Fruit fly (Drosophila melanogaster): ENCODE results near the gene robo2.

Gene robo2

DNA sequence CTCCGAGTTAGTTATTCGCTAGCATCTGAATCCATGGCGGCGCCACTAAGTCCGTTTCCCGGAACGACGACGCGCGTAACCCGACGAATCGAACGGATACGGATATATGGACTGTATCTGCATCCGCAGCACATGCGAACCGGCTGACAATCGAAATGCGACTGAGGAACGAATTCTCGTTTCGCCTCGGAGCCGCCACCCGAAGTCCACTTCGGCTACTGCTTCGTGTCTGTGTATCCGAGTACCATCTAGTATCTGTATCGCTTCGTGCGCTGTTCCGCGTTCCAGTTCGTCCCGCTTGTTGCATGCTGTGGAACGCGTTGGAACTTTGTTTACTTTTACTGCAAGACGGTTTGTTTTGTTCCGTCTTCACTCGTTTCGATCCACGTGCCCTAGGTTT lies at the start of gene robo2 (continued):
- TF ChIP-seq CG3163 (GFP tag; optimal IDR thresholded peaks at IDR 0.05) (no peak), Atf3 (GFP tag; optimal IDR thresholded peaks at IDR 0.05) (no peak), CG4360 (GFP tag; IDR thresholded peaks at IDR 0.05) (peak; percentile 70), CG15269 (tag; optimal IDR thresholded peaks at IDR 0.05) (peak; percentile 51), CG3726 (GFP tag; IDR thresholded peaks at IDR 0.05) (no peak), twi (tag; optimal IDR thresholded peaks at IDR 0.05) (peak; percentile 38), bsh (GFP tag; optimal IDR thresholded peaks at IDR 0.05) (peak; percentile 46 to 64), Side (GFP tag; optimal IDR thresholded peaks at IDR 0.05) (peak; percentile 9), sna (GFP tag; IDR thresholded peaks at IDR 0.05; ENCODE audit: partially characterized antibody) (no peak), CG7987 (GFP tag; optimal IDR thresholded peaks at IDR 0.05) (peak; percentile 67), Ets65A (GFP tag) (no peak), trh (GFP tag; optimal IDR thresholded peaks at IDR 0.05) (no peak), lab (GFP tag; optimal IDR thresholded peaks at IDR 0.05) (peak; percentile 82), Six4 (GFP tag; optimal IDR thresholded peaks at IDR 0.05) (no peak), CG1233 (GFP tag; optimal IDR thresholded peaks at IDR 0.05) (peak; percentile 51), Scr (GFP tag; IDR thresholded peaks at IDR 0.05; ENCODE audit: partially characterized antibody) (peak; percentile 33; the same call in 1 of the 2 replicates), Lpt (GFP tag; optimal IDR thresholded peaks at IDR 0.05) (no peak), Hsf (GFP tag; optimal IDR thresholded peaks at IDR 0.05) (no peak), Optix (GFP tag; IDR thresholded peaks at IDR 0.05) (0 out of 3 replicates have a peak, but pooled peaks have one; percentile 9), CG13894 (tag; optimal IDR thresholded peaks at IDR 0.05) (peak; percentile 86), CG10959 (GFP tag; IDR thresholded peaks at IDR 0.05) (no peak), odd (GFP tag; optimal IDR thresholded peaks at IDR 0.05) (peak; percentile 36), phol (tag; optimal IDR thresholded peaks at IDR 0.05) (no peak), CG11398 (GFP tag; optimal IDR thresholded peaks at IDR 0.05) (peak; percentile 67), Vsx1 (GFP tag; optimal IDR thresholded peaks at IDR 0.05) (peak; percentile 7), CG6854 (GFP tag; optimal IDR thresholded peaks at IDR 0.05) (peak; percentile 55), Poxn (GFP tag; IDR thresholded peaks at IDR 0.05) (no peak), otp (GFP tag; IDR thresholded peaks at IDR 0.05) (peak; percentile 62; the same call in 1 of the 3 replicates), cwo (GFP tag; optimal IDR thresholded peaks at IDR 0.05) (peak; percentile 9), CG4328 (GFP tag; optimal IDR thresholded peaks at IDR 0.05) (no peak), sqz (GFP tag; optimal IDR thresholded peaks at IDR 0.05) (no peak), CG32767 (GFP tag; IDR thresholded peaks at IDR 0.05) (peak; percentile 73), E2f2 (GFP tag; IDR thresholded peaks at IDR 0.05) (peak; percentile 22; the same call in 1 of the 2 replicates), CG17612 (GFP tag; IDR thresholded peaks at IDR 0.05) (no peak), Hr51 (GFP tag; optimal IDR thresholded peaks at IDR 0.05) (peak in 1 of 2 experiments; percentile 33), CG2678 (tag; optimal IDR thresholded peaks at IDR 0.05) (peak; percentile 44), nmo (GFP tag; optimal IDR thresholded peaks at IDR 0.05) (no peak), hkb (optimal IDR thresholded peaks at IDR 0.05) (no peak), hkb (GFP tag; IDR thresholded peaks at IDR 0.05) (peak; percentile 76), CG6254 (GFP tag; optimal IDR thresholded peaks at IDR 0.05) (no peak), chif (GFP tag; optimal IDR thresholded peaks at IDR 0.05) (peak in 1 of 2 experiments; percentile 22), CG11723 (GFP tag; optimal IDR thresholded peaks at IDR 0.05) (no peak), CG11695 (GFP tag; IDR thresholded peaks at IDR 0.05) (peak; percentile 55; the same call in 1 of the 3 replicates), ap (GFP tag; IDR thresholded peaks at IDR 0.05) (no peak), CG34376 (GFP tag; optimal IDR thresholded peaks at IDR 0.05) (peak; percentile 80), stwl (tag; optimal IDR thresholded peaks at IDR 0.05) (peak; percentile 62), NFAT (GFP tag; IDR thresholded peaks at IDR 0.05) (peak; percentile 53; the same call in 1 of the 2 replicates), CG9215 (GFP tag; IDR thresholded peaks at IDR 0.05) (no peak), CG5180 (GFP tag; optimal IDR thresholded peaks at IDR 0.05) (peak; percentile 93), GATAe (GFP tag; conservative IDR thresholded peaks at IDR 0.05) (peak; percentile 60; the same call in 1 of the 2 replicates)
